Worm (Caenorhabditis elegans) whole organism, mixed stage, embryonic: ENCODE data around the gene Y80D3A.8.

Experiments used
- M03D4.4 ChIP-seq: sonication (generic microtip); optimal IDR thresholded peaks from 2 replicates; lab custom pipeline; 2017; ENCODE audit warnings: mild to moderate bottlenecking, missing genetic modification characterization, missing compliant biosample characterization
- bed-3 ChIP-seq: fragments of 200-800 bp; sonication (Bioruptor generic); optimal IDR thresholded peaks from 3 replicates; lab custom pipeline; 2018; ENCODE audit warnings: mild to moderate bottlenecking, missing genetic modification characterization, moderate library complexity, missing compliant biosample characterization
- blmp-1 ChIP-seq: fragments of 150-350 bp; optimal IDR thresholded peaks from 2 replicates; lab custom pipeline; 2014; ENCODE audit warnings: missing biosample characterization, missing genetic modification characterization
- ceh-39 ChIP-seq: fragments of 150-350 bp; optimal IDR thresholded peaks from 2 replicates; lab custom pipeline; 2014; ENCODE audit warnings: missing biosample characterization, missing genetic modification characterization
- ceh-43 ChIP-seq: fragments of 200-800 bp; sonication (Bioruptor generic); optimal IDR thresholded peaks from 2 replicates; lab custom pipeline; 2018; ENCODE audit warnings: mild to moderate bottlenecking, missing genetic modification characterization, moderate library complexity, missing compliant biosample characterization
- ceh-83 ChIP-seq: fragments of 200-800 bp; sonication (Bioruptor generic); optimal IDR thresholded peaks from 2 replicates; lab custom pipeline; 2018; ENCODE audit warnings: mild to moderate bottlenecking, missing genetic modification characterization, missing compliant biosample characterization
- ces-1 ChIP-seq: fragments of 150-350 bp; optimal IDR thresholded peaks from 2 replicates; lab custom pipeline; 2014; ENCODE audit warnings: missing biosample characterization, missing genetic modification reagents, missing genetic modification characterization
- cnd-1 ChIP-seq: fragments of 200-800 bp; sonication (Bioruptor generic); optimal IDR thresholded peaks from 2 replicates; lab custom pipeline; 2018; ENCODE audit warnings: mild to moderate bottlenecking, missing genetic modification characterization, missing compliant biosample characterization
- elt-1 ChIP-seq: sonication (generic microtip); optimal IDR thresholded peaks from 2 replicates; lab custom pipeline; 2017; ENCODE audit warnings: missing genetic modification characterization, mild to moderate bottlenecking, missing compliant biosample characterization, antibody characterized with exemption, moderate library complexity, borderline replicate concordance; ENCODE audit not compliant: insufficient read depth
- elt-3 ChIP-seq: fragments of 150-350 bp; optimal IDR thresholded peaks from 2 replicates; lab custom pipeline; 2014; ENCODE audit warnings: missing biosample characterization, missing genetic modification characterization
- flh-1 ChIP-seq: fragments of 200-800 bp; sonication (Bioruptor generic); optimal IDR thresholded peaks from 2 replicates; lab custom pipeline; 2018; ENCODE audit warnings: mild to moderate bottlenecking, missing genetic modification characterization, moderate library complexity, missing compliant biosample characterization
- ham-2 ChIP-seq: fragments of 200-800 bp; sonication (Bioruptor generic); optimal IDR thresholded peaks from 2 replicates; lab custom pipeline; 2018; ENCODE audit warnings: mild to moderate bottlenecking, missing genetic modification characterization, missing compliant biosample characterization
- hlh-1 ChIP-seq: fragments of 150-350 bp; optimal IDR thresholded peaks from 2 replicates; lab custom pipeline; 2014; ENCODE audit warnings: missing biosample characterization, missing genetic modification reagents, missing genetic modification characterization
- lin-13 ChIP-seq: fragments of 150-350 bp; optimal IDR thresholded peaks from 2 replicates; lab custom pipeline; 2014; ENCODE audit warnings: missing biosample characterization, missing genetic modification characterization
- lin-32 ChIP-seq: fragments of 200-800 bp; sonication (Bioruptor generic); optimal IDR thresholded peaks from 2 replicates; lab custom pipeline; 2018; ENCODE audit warnings: mild to moderate bottlenecking, missing genetic modification characterization, missing compliant biosample characterization
- lsy-2 ChIP-seq: fragments of 150-350 bp; optimal IDR thresholded peaks from 2 replicates; lab custom pipeline; 2014; ENCODE audit warnings: missing biosample characterization, missing genetic modification characterization
- mep-1 ChIP-seq: fragments of 150-350 bp; optimal IDR thresholded peaks from 2 replicates; lab custom pipeline; 2017; ENCODE audit warnings: missing biosample characterization, missing genetic modification reagents, missing genetic modification characterization, inconsistent platforms
- mls-2 ChIP-seq: sonication (generic microtip); optimal IDR thresholded peaks from 2 replicates; lab custom pipeline; 2016; ENCODE audit warnings: mild to moderate bottlenecking, missing genetic modification characterization, moderate library complexity, missing compliant biosample characterization
- nhr-12 ChIP-seq: fragments of 150-350 bp; optimal IDR thresholded peaks from 2 replicates; lab custom pipeline; 2014; ENCODE audit warnings: missing biosample characterization, missing genetic modification characterization
- nhr-2 ChIP-seq: fragments of 150-350 bp; optimal IDR thresholded peaks from 2 replicates; lab custom pipeline; 2014; ENCODE audit warnings: missing biosample characterization, missing genetic modification characterization
- nhr-237 ChIP-seq: fragments of 150-350 bp; optimal IDR thresholded peaks from 2 replicates; lab custom pipeline; 2014; ENCODE audit warnings: missing biosample characterization, missing genetic modification characterization
- nhr-28 ChIP-seq: fragments of 150-350 bp; optimal IDR thresholded peaks from 2 replicates; lab custom pipeline; 2014; ENCODE audit warnings: missing biosample characterization, missing genetic modification characterization
- nhr-76 ChIP-seq: sonication (generic microtip); optimal IDR thresholded peaks from 2 replicates; lab custom pipeline; 2017; ENCODE audit warnings: missing biosample characterization, missing genetic modification characterization
- pha-4 ChIP-seq: fragments of 150-350 bp; optimal IDR thresholded peaks from 2 replicates; lab custom pipeline; 2018; ENCODE audit warnings: missing biosample characterization, missing genetic modification reagents, missing genetic modification characterization
- sem-2 ChIP-seq: fragments of 200-800 bp; sonication (Bioruptor generic); optimal IDR thresholded peaks from 2 replicates; lab custom pipeline; 2018; ENCODE audit warnings: mild to moderate bottlenecking, missing genetic modification characterization, missing compliant biosample characterization
- snpc-4 ChIP-seq: fragments of 150-350 bp; optimal IDR thresholded peaks from 2 replicates; lab custom pipeline; 2014; ENCODE audit warnings: missing biosample characterization, missing genetic modification characterization
- sptf-1 ChIP-seq: sonication (generic microtip); optimal IDR thresholded peaks from 2 replicates; lab custom pipeline; 2017; ENCODE audit warnings: mild to moderate bottlenecking, missing genetic modification characterization, moderate library complexity, missing compliant biosample characterization
- tbx-8 ChIP-seq: fragments of 200-800 bp; sonication (Bioruptor generic); optimal IDR thresholded peaks from 2 replicates; lab custom pipeline; 2018; ENCODE audit warnings: mild to moderate bottlenecking, missing genetic modification characterization, moderate library complexity, missing compliant biosample characterization
- unc-120 ChIP-seq: sonication (generic microtip); optimal IDR thresholded peaks from 2 replicates; lab custom pipeline; 2017; ENCODE audit warnings: missing genetic modification characterization, missing compliant biosample characterization; ENCODE audit not compliant: poor library complexity, severe bottlenecking
- unc-39 ChIP-seq: fragments of 150-350 bp; optimal IDR thresholded peaks from 2 replicates; lab custom pipeline; 2014; ENCODE audit warnings: missing biosample characterization, missing genetic modification characterization
- zip-8 ChIP-seq: fragments of 150-350 bp; optimal IDR thresholded peaks from 2 replicates; lab custom pipeline; 2014; ENCODE audit warnings: missing biosample characterization, missing genetic modification characterization
- ztf-11 ChIP-seq: fragments of 150-350 bp; optimal IDR thresholded peaks from 2 replicates; lab custom pipeline; 2014; ENCODE audit warnings: missing biosample characterization, missing genetic modification characterization

Y80D3A.8 gene

DNA sequence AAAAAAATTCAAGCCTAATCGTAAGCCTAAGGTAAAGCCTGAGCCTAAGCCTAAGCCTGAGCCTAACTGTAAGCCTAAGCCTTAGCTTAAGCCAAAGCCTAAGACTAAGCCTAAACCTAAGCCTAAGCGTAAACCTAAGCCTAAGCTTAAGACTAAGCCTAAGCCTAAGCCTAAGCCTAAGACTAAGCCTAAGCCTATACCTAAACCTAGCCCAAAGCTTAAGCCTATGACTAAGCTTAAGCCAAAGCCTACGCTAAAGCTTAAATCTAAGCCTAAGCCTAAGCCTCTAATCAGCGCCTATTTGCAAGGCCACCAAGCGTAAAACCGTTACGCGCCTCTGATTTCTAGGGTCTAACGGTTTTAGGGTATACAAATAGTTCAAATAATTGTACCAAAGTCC lies 30.8 kb upstream of the Y80D3A.8 start:
- TF ChIP-seq elt-3: no peak
- TF ChIP-seq ham-2: peak; percentile 37

DNA sequence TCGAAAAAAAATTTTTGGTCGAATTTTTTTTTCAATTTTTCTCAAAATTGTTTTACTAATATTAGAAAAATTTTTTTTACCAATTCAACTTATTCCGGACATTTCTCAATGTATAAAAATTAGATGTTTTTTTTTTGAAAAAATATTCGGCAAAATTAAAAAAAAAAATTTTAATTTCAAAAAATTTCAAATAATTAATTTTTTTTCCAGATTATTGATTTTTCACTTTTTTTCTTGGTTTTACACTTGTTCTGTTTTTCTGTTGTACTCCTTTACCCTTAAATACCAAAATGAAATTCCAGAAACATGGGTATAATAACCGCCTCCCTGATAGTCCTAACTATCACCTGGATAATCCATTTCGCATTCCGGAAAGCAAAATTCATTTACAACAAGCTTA lies 28.7 kb upstream of the Y80D3A.8 start, which contains the start of gene cyp-42A1:
TSS of gene cyp-42A1 (plus strand) at position 301 of the 400 bp plus-strand sequence.
- TF ChIP-seq lsy-2 (no peak), flh-1 (GFP tag; lab: Kevin White, UChicago) (no peak), unc-39 (no peak), pha-4 (tag; lab: Kevin White, UChicago) (no peak), M03D4.4 (tag; lab: Kevin White, UChicago) (no peak), elt-3 (no peak), zip-8 (no peak), sptf-1 (no peak), ceh-39 (no peak), ces-1 (no peak), ztf-11 (tag; lab: Kevin White, UChicago) (no peak), snpc-4 (tag; lab: Kevin White, UChicago) (no peak), nhr-2 (tag; lab: Kevin White, UChicago) (no peak), ceh-43 (GFP tag; lab: Kevin White, UChicago) (no peak), nhr-28 (tag; lab: Kevin White, UChicago) (no peak)

DNA sequence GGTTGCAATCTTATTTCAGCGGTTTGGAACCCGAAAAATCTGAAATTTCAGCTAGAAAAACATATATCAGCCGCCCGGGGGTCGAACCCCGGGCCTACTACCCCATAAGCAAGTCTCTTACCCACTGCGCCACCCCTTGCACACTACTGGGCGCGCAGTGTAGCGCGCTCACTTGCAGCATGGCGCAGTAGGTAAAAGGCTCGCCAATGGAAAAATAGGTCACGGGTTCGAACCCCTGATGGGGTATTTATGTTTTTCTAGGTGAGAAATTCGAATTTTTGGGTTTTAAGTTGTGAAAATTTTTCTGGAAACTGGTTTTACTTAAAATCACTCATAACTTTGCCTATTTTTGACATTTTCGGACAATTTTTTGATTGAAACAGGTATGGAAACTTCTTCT lies 27.9 kb upstream of the Y80D3A.8 start:
- TF ChIP-seq hlh-1 (no peak), lin-13 (tag; lab: Kevin White, UChicago) (no peak), sem-2 (GFP tag; lab: Kevin White, UChicago) (no peak), bed-3 (GFP tag; lab: Kevin White, UChicago) (no peak), unc-39 (no peak)
- TF ChIP-seq, all 35 proteins: peak for 0

DNA sequence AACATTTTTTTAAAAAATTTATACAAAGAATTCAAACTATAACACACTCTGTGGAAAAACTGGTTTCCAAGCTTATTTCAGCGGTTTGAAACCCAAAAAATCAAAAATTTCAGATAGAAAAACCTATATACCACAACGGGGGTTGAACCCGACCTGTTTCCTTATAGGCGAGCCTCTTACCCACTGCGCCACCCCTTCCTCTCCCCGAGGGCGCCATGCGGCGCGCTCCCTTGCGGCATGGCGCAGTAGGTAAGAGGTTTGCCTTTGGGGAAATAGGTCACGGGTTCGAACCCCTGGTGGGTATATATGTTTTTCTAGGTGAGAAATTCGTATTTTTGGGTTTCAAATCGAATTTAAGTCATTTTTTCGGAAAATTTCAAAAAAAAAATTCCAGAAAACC lies 27.3 kb upstream of the Y80D3A.8 start:
- no peak for TF ChIP-seq zip-8
- no peak for TF ChIP-seq sem-2 (GFP tag; lab: Kevin White, UChicago)
- no peak for TF ChIP-seq mls-2 (tag; lab: Kevin White, UChicago)
- no peak for TF ChIP-seq unc-39
- TF ChIP-seq pha-4 (tag; lab: Kevin White, UChicago): no peak
- TF ChIP-seq mep-1 (tag; lab: Kevin White, UChicago): no peak
- TF ChIP-seq snpc-4 (tag; lab: Kevin White, UChicago): no peak
- no peak for TF ChIP-seq ceh-83 (GFP tag; lab: Kevin White, UChicago)
- TF ChIP-seq ceh-43 (GFP tag; lab: Kevin White, UChicago): no peak
- TF ChIP-seq lin-13 (tag; lab: Kevin White, UChicago): no peak
- TF ChIP-seq ceh-39: no peak
- no peak for TF ChIP-seq elt-1 (tag; lab: Kevin White, UChicago)
- TF ChIP-seq nhr-28 (tag; lab: Kevin White, UChicago): no peak
- TF ChIP-seq nhr-12 (tag; lab: Kevin White, UChicago): no peak
- no peak for TF ChIP-seq unc-120 (tag; lab: Kevin White, UChicago)
- no peak for TF ChIP-seq ces-1
- no peak for TF ChIP-seq sptf-1
- no peak for TF ChIP-seq bed-3 (GFP tag; lab: Kevin White, UChicago)
- TF ChIP-seq cnd-1 (tag; lab: Kevin White, UChicago): no peak

DNA sequence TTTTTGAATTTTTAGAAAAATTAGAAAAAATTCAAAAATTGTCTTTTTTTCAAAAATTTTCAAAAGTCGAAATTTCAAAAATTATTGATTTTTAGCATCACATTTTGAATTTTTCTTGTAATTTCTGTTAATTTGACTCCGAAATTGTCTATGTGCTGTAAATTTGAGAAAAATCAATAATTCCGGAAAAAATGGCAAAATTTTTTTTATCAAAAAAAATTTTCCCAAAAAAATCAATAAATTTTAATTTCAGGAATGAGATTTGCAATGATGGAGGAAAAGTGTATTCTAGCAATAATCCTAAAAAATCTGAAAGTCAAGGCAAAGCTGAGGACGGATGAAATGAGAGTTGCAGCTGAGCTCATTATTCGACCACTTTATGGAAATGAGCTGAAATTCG lies 23.0 kb upstream of the Y80D3A.8 start:
- TF ChIP-seq nhr-76 (tag; lab: Kevin White, UChicago) (no peak), tbx-8 (GFP tag; lab: Kevin White, UChicago) (no peak), sem-2 (GFP tag; lab: Kevin White, UChicago) (no peak), sptf-1 (no peak), lsy-2 (no peak), zip-8 (no peak), unc-120 (tag; lab: Kevin White, UChicago) (no peak), lin-32 (GFP tag; lab: Kevin White, UChicago) (no peak), blmp-1 (tag; lab: Kevin White, UChicago) (no peak), elt-3 (no peak), ces-1 (no peak), nhr-12 (tag; lab: Kevin White, UChicago) (no peak), nhr-237 (tag; lab: Kevin White, UChicago) (no peak)
